Fruit fly (Drosophila melanogaster) whole organism, embryonic: Measurements from ENCODE around the gene Zpr1.

Experiments
- Antp ChIP-seq: fragments of 200-800 bp; sonication (Bioruptor generic); optimal IDR thresholded peaks from 3 replicates; lab custom pipeline; 2016; ENCODE audit warnings: missing biosample characterization, missing genetic modification characterization
- Asciz ChIP-seq: fragments of 200-800 bp; sonication (Bioruptor generic); optimal IDR thresholded peaks from 2 replicates; lab custom pipeline; 2017; ENCODE audit warnings: missing biosample characterization, mild to moderate bottlenecking, missing genetic modification characterization, missing genetic modification reagents
- CG1024 ChIP-seq: fragments of 200-800 bp; sonication (Bioruptor generic); IDR thresholded peaks from 2 replicates; pipeline ENCODE4 v1.3.6; 2022; ENCODE audit warnings: missing biosample characterization, missing genetic modification characterization
- CG1233 ChIP-seq: fragments of 200-800 bp; sonication (Bioruptor generic); optimal IDR thresholded peaks from 4 replicates; lab custom pipeline; 2018; ENCODE audit warnings: missing biosample characterization, mild to moderate bottlenecking, missing genetic modification characterization
- CG12744 ChIP-seq: fragments of 200-800 bp; sonication (Bioruptor generic); optimal IDR thresholded peaks from 2 replicates; lab custom pipeline; 2016; ENCODE audit warnings: missing biosample characterization, missing genetic modification characterization
- CG13624 ChIP-seq: fragments of 200-800 bp; sonication (Bioruptor generic); optimal IDR thresholded peaks from 2 replicates; lab custom pipeline; 2016; ENCODE audit warnings: missing biosample characterization, missing genetic modification characterization
- CG13894 ChIP-seq: fragments of 200-800 bp; sonication (Bioruptor generic); optimal IDR thresholded peaks from 3 replicates; lab custom pipeline; 2018; ENCODE audit warnings: missing biosample characterization, mild to moderate bottlenecking, missing genetic modification characterization, moderate library complexity
- CG17186 ChIP-seq: fragments of 200-800 bp; sonication (Bioruptor generic); optimal IDR thresholded peaks from 3 replicates; lab custom pipeline; 2017; ENCODE audit warnings: missing biosample characterization, missing genetic modification reagents, missing genetic modification characterization
- CG18764 ChIP-seq: fragments of 200-800 bp; sonication (Bioruptor generic); optimal IDR thresholded peaks from 3 replicates; lab custom pipeline; 2016; ENCODE audit warnings: missing biosample characterization, missing genetic modification characterization
- CG2129 ChIP-seq: fragments of 200-800 bp; sonication (Bioruptor generic); IDR thresholded peaks from 2 replicates; pipeline ENCODE4 v1.3.6; 2022; ENCODE audit warnings: missing biosample characterization, missing genetic modification characterization; ENCODE audit not compliant: partially characterized antibody
- CG2199 ChIP-seq: fragments of 200-800 bp; sonication (Bioruptor generic); IDR thresholded peaks from 3 replicates; pipeline ENCODE4 v1.3.6; 2022; ENCODE audit warnings: missing biosample characterization, missing genetic modification characterization
- CG30403 ChIP-seq: fragments of 200-800 bp; sonication (Bioruptor generic); optimal IDR thresholded peaks from 3 replicates; lab custom pipeline; 2016; ENCODE audit warnings: missing biosample characterization, missing genetic modification characterization
- CG31388 ChIP-seq: fragments of 200-800 bp; sonication (Bioruptor generic); optimal IDR thresholded peaks from 2 replicates; lab custom pipeline; 2016; ENCODE audit warnings: missing biosample characterization, missing genetic modification characterization
- CG34376 ChIP-seq: fragments of 200-800 bp; sonication (Bioruptor generic); optimal IDR thresholded peaks from 2 replicates; lab custom pipeline; 2018; ENCODE audit warnings: missing biosample characterization, mild to moderate bottlenecking, missing genetic modification characterization
- CG3838 ChIP-seq: fragments of 200-800 bp; sonication (Bioruptor generic); optimal IDR thresholded peaks from 3 replicates; lab custom pipeline; 2016; ENCODE audit warnings: missing biosample characterization, missing genetic modification characterization
- CG6654 ChIP-seq: fragments of 200-800 bp; sonication (Bioruptor generic); optimal IDR thresholded peaks from 2 replicates; lab custom pipeline; 2017; ENCODE audit warnings: missing biosample characterization, mild to moderate bottlenecking, missing genetic modification characterization
- CG6689 ChIP-seq: fragments of 200-800 bp; sonication (Bioruptor generic); IDR thresholded peaks from 2 replicates; pipeline ENCODE4 v1.3.6; 2022; ENCODE audit warnings: missing biosample characterization, missing genetic modification characterization
- CG6765 ChIP-seq: fragments of 200-800 bp; sonication (Bioruptor generic); optimal IDR thresholded peaks from 3 replicates; lab custom pipeline; 2017; ENCODE audit warnings: missing biosample characterization, mild to moderate bottlenecking, missing genetic modification characterization
- CG7839 ChIP-seq: fragments of 200-800 bp; sonication (Bioruptor generic); optimal IDR thresholded peaks from 3 replicates; lab custom pipeline; 2018; ENCODE audit warnings: missing biosample characterization, mild to moderate bottlenecking, missing genetic modification characterization, moderate library complexity
- CG8924 ChIP-seq: fragments of 200-800 bp; optimal IDR thresholded peaks from 3 replicates; lab custom pipeline; 2019; ENCODE audit warnings: missing biosample characterization, mild to moderate bottlenecking, missing genetic modification characterization, moderate library complexity
- Dbx ChIP-seq: fragments of 200-800 bp; sonication (Bioruptor generic); IDR thresholded peaks from 3 replicates; pipeline ENCODE4 v1.3.6; 2022; ENCODE audit warnings: missing biosample characterization, missing genetic modification characterization
- Drgx ChIP-seq: fragments of 200-800 bp; sonication (Bioruptor generic); IDR thresholded peaks from 2 replicates; pipeline ENCODE4 v1.3.6; 2022; ENCODE audit warnings: missing biosample characterization, missing genetic modification characterization
- E2f2 ChIP-seq: fragments of 200-800 bp; sonication (Bioruptor generic); IDR thresholded peaks from 2 replicates; pipeline ENCODE4 v1.3.6; 2022; ENCODE audit warnings: missing biosample characterization, missing genetic modification characterization
- HHEX ChIP-seq: fragments of 200-800 bp; sonication (Bioruptor generic); optimal IDR thresholded peaks from 3 replicates; lab custom pipeline; 2017; ENCODE audit warnings: missing biosample characterization, mild to moderate bottlenecking, missing genetic modification characterization, missing genetic modification reagents
- Nf-YC ChIP-seq: fragments of 200-800 bp; optimal IDR thresholded peaks from 3 replicates; lab custom pipeline; 2019; ENCODE audit warnings: missing biosample characterization, mild to moderate bottlenecking, missing genetic modification characterization, moderate library complexity
- NfI ChIP-seq: fragments of 200-800 bp; sonication (Bioruptor generic); optimal IDR thresholded peaks from 3 replicates; lab custom pipeline; 2018; ENCODE audit warnings: missing biosample characterization, mild to moderate bottlenecking, missing genetic modification characterization, moderate library complexity
- PHDP ChIP-seq: fragments of 200-800 bp; sonication (Bioruptor generic); optimal IDR thresholded peaks from 3 replicates; lab custom pipeline; 2018; ENCODE audit warnings: missing biosample characterization, mild to moderate bottlenecking, missing genetic modification characterization, moderate library complexity
- Sin3A ChIP-seq: fragments of >200 bp; optimal IDR thresholded peaks from 2 replicates; lab custom pipeline; 2018
- Tbp ChIP-seq: fragments of >200 bp; optimal IDR thresholded peaks from 2 replicates; lab custom pipeline; 2018; ENCODE audit warnings: missing biosample characterization, missing genetic modification characterization
- YL-1 ChIP-seq: fragments of 200-800 bp; sonication (Bioruptor generic); optimal IDR thresholded peaks from 3 replicates; lab custom pipeline; 2017; ENCODE audit warnings: missing biosample characterization, mild to moderate bottlenecking, missing genetic modification characterization
- abd-A ChIP-seq: fragments of 200-800 bp; sonication (Bioruptor generic); optimal IDR thresholded peaks from 3 replicates; lab custom pipeline; 2019; ENCODE audit warnings: missing biosample characterization, mild to moderate bottlenecking, missing genetic modification characterization, moderate library complexity
- amos ChIP-seq: fragments of 200-800 bp; sonication (Bioruptor generic); IDR thresholded peaks from 2 replicates; pipeline ENCODE4 v1.3.6; 2022; ENCODE audit warnings: missing biosample characterization, missing genetic modification characterization; ENCODE audit not compliant: partially characterized antibody
- aop ChIP-seq: fragments of 200-800 bp; sonication (Bioruptor generic); IDR thresholded peaks from 2 replicates; pipeline ENCODE4 v1.3.6; 2022; ENCODE audit warnings: missing biosample characterization, missing genetic modification characterization
- dan ChIP-seq: fragments of 200-800 bp; sonication (Bioruptor generic); IDR thresholded peaks from 2 replicates; pipeline ENCODE4 v1.3.6; 2022; ENCODE audit warnings: missing biosample characterization, missing genetic modification characterization
- disco-r ChIP-seq: fragments of 200-800 bp; sonication (Bioruptor generic); optimal IDR thresholded peaks from 2 replicates; lab custom pipeline; 2016; ENCODE audit warnings: missing biosample characterization, missing genetic modification characterization
- dmrt11E ChIP-seq: fragments of 200-800 bp; sonication (Bioruptor generic); optimal IDR thresholded peaks from 3 replicates; lab custom pipeline; 2018; ENCODE audit warnings: missing biosample characterization, mild to moderate bottlenecking, missing genetic modification characterization, moderate library complexity
- dpn ChIP-seq, 2 experiments: fragments of 200-800 bp; sonication (Bioruptor generic); optimal IDR thresholded peaks; 3 replicates each; lab custom pipeline; 2016; ENCODE audit warnings: missing biosample characterization in 2 of 2, missing genetic modification characterization in 2 of 2
- emc ChIP-seq: fragments of 200-800 bp; sonication (Bioruptor generic); optimal IDR thresholded peaks from 2 replicates; lab custom pipeline; 2016; ENCODE audit warnings: missing biosample characterization, missing genetic modification characterization
- esg ChIP-seq: fragments of 200-800 bp; sonication (Bioruptor generic); conservative IDR thresholded peaks from 2 replicates; pipeline ENCODE4 v1.3.6; 2022; ENCODE audit warnings: missing biosample characterization, missing genetic modification characterization
- ewg ChIP-seq: fragments of 200-800 bp; sonication (Bioruptor generic); optimal IDR thresholded peaks from 3 replicates; lab custom pipeline; 2017; ENCODE audit warnings: mild to moderate bottlenecking, missing biosample characterization, missing genetic modification reagents, missing genetic modification characterization
- exex ChIP-seq: fragments of 200-800 bp; sonication (Bioruptor generic); optimal IDR thresholded peaks from 4 replicates; lab custom pipeline; 2018; ENCODE audit warnings: missing biosample characterization, mild to moderate bottlenecking, missing genetic modification characterization, moderate library complexity
- fd102C ChIP-seq: fragments of 200-800 bp; sonication (Bioruptor generic); optimal IDR thresholded peaks from 2 replicates; lab custom pipeline; 2018; ENCODE audit warnings: missing biosample characterization, mild to moderate bottlenecking, missing genetic modification characterization, moderate library complexity
- gce ChIP-seq: fragments of 200-800 bp; sonication (Bioruptor generic); IDR thresholded peaks from 3 replicates; pipeline ENCODE4 v1.3.6; 2022; ENCODE audit warnings: missing biosample characterization, missing genetic modification characterization
- gcm2 ChIP-seq: fragments of 200-800 bp; sonication (Bioruptor generic); optimal IDR thresholded peaks from 2 replicates; lab custom pipeline; 2016; ENCODE audit warnings: missing biosample characterization, missing genetic modification characterization
- gsb-n ChIP-seq: fragments of 200-800 bp; sonication (Bioruptor generic); optimal IDR thresholded peaks from 3 replicates; lab custom pipeline; 2018; ENCODE audit warnings: missing biosample characterization, mild to moderate bottlenecking, missing genetic modification characterization
- maf-S ChIP-seq: fragments of 200-800 bp; sonication (Bioruptor generic); optimal IDR thresholded peaks from 2 replicates; lab custom pipeline; 2016; ENCODE audit warnings: missing biosample characterization, missing genetic modification characterization
- odd ChIP-seq: fragments of 200-800 bp; sonication (Bioruptor generic); optimal IDR thresholded peaks from 2 replicates; lab custom pipeline; 2017; ENCODE audit warnings: missing biosample characterization, mild to moderate bottlenecking, missing genetic modification characterization
- otp ChIP-seq: fragments of 200-800 bp; sonication (Bioruptor generic); IDR thresholded peaks from 3 replicates; pipeline ENCODE4, ENCODE4 v1.3.6; 2022; ENCODE audit warnings: missing biosample characterization, missing genetic modification characterization
- ssp ChIP-seq: fragments of 200-800 bp; sonication (Bioruptor generic); IDR thresholded peaks from 2 replicates; pipeline ENCODE4 v1.3.6; 2022; ENCODE audit warnings: missing biosample characterization, missing genetic modification characterization
- tup ChIP-seq: fragments of 200-800 bp; sonication (Bioruptor generic); optimal IDR thresholded peaks from 2 replicates; lab custom pipeline; 2016; ENCODE audit warnings: missing biosample characterization, mild to moderate bottlenecking, missing genetic modification characterization, moderate library complexity
- vvl ChIP-seq: fragments of 200-800 bp; sonication (Bioruptor generic); IDR thresholded peaks from 2 replicates; pipeline ENCODE4 v1.3.6; 2022; ENCODE audit warnings: missing biosample characterization, missing genetic modification characterization

Gene Zpr1

dm6 chrX:9134922-9135453, 26.9 kb downstream of the Zpr1 start, which contains the start of gene fend (continued):
- peak; percentile 44 for TF ChIP-seq NfI (GFP tag; lab: Kevin White, UChicago)
- no peak for TF ChIP-seq Antp
- no peak for TF ChIP-seq maf-S
- TF ChIP-seq esg (GFP tag; lab: Robert Waterston, UW), result 0 out of 2 replicates have a peak, but pooled peaks have one; percentile 11
- TF ChIP-seq abd-A (tag; lab: Kevin White, UChicago), result peak; percentile 9
- TF ChIP-seq ewg, result peak; percentile 9
- TF ChIP-seq CG34376 (GFP tag; lab: Kevin White, UChicago), result peak; percentile 37
- TF ChIP-seq CG8924 (tag; lab: Kevin White, UChicago), result peak; percentile 54
- TF ChIP-seq gcm2 (GFP tag; lab: Kevin White, UChicago), result no peak
- no peak for TF ChIP-seq gsb-n (tag; lab: Kevin White, UChicago)
- peak; percentile 52 for TF ChIP-seq CG30403
- no peak for TF ChIP-seq CG12744 (GFP tag; lab: Kevin White, UChicago)
- TF ChIP-seq aop (GFP tag; lab: Robert Waterston, UW), result no peak
- TF ChIP-seq tup, result no peak
- no peak for TF ChIP-seq Dbx (GFP tag; lab: Robert Waterston, UW)
- no peak for TF ChIP-seq CG6765
- peak in 1 of 2 experiments; percentile 22 for TF ChIP-seq dpn (GFP tag; optimal IDR thresholded peaks at IDR 0.05; lab: Kevin White, UChicago)
- peak; percentile 55 for TF ChIP-seq Nf-YC (tag; lab: Kevin White, UChicago)
- TF ChIP-seq CG6689, result no peak
- TF ChIP-seq Drgx (GFP tag; lab: Robert Waterston, UW), result no peak
- TF ChIP-seq CG6654 (GFP tag; lab: Kevin White, UChicago), result no peak
- no peak for TF ChIP-seq HHEX
- TF ChIP-seq YL-1 (GFP tag; lab: Kevin White, UChicago), result no peak
- TF ChIP-seq amos (GFP tag; lab: Robert Waterston, UW), result 0 out of 2 replicates have a peak, but pooled peaks have one; percentile 18
- no peak for TF ChIP-seq CG1024 (GFP tag; lab: Robert Waterston, UW)
- TF ChIP-seq fd102C (GFP tag; lab: Kevin White, UChicago), result no peak
- no peak for TF ChIP-seq emc (GFP tag; lab: Kevin White, UChicago)
- peak; percentile 21 for TF ChIP-seq CG1233 (GFP tag; lab: Kevin White, UChicago)
- TF ChIP-seq CG31388 (GFP tag; lab: Kevin White, UChicago), result no peak
- TF ChIP-seq Tbp (GFP tag; lab: Kevin White, UChicago), result peak; percentile 90
- TF ChIP-seq otp (GFP tag; lab: Robert Waterston, UW), result no peak
- no peak for TF ChIP-seq CG2199 (GFP tag; lab: Robert Waterston, UW)
- TF ChIP-seq vvl (GFP tag; lab: Robert Waterston, UW), result peak; percentile 26; the same call in 1 of the 2 replicates
- peak; percentile 13 for TF ChIP-seq dmrt11E
- TF ChIP-seq CG2129 (GFP tag; lab: Robert Waterston, UW), result no peak
- no peak for TF ChIP-seq CG18764 (GFP tag; lab: Kevin White, UChicago)
- TF ChIP-seq E2f2 (GFP tag; lab: Robert Waterston, UW), result peak; percentile 21; the same call in 1 of the 2 replicates
- peak; percentile 25 for TF ChIP-seq PHDP (tag; lab: Kevin White, UChicago)
- TF ChIP-seq Sin3A (lab: Kevin White, UChicago), result no peak
- no peak for TF ChIP-seq ssp (GFP tag; lab: Robert Waterston, UW)
- no peak for TF ChIP-seq gce (GFP tag; lab: Robert Waterston, UW)
- no peak for TF ChIP-seq disco-r (GFP tag; lab: Kevin White, UChicago)
- peak; percentile 83 for TF ChIP-seq CG3838 (GFP tag; lab: Kevin White, UChicago)
- TF ChIP-seq CG13894 (tag; lab: Kevin White, UChicago), result peak; percentile 25
- peak; percentile 13 for TF ChIP-seq odd (GFP tag; lab: Kevin White, UChicago)
- TF ChIP-seq dan (GFP tag; lab: Robert Waterston, UW), result no peak
- no peak for TF ChIP-seq Asciz (GFP tag; lab: Kevin White, UChicago)
- TF ChIP-seq CG13624, result no peak
- no peak for TF ChIP-seq CG17186 (GFP tag; lab: Kevin White, UChicago)
- peak; percentile 60 for TF ChIP-seq CG7839 (tag; lab: Kevin White, UChicago)
- no peak for TF ChIP-seq exex (tag; lab: Kevin White, UChicago)
